Worm (Caenorhabditis elegans) whole organism, L3 larva: ENCODE measurements around the gene srg-2.

ENCODE experiments used
- ceh-28 ChIP-seq: fragments of 150-350 bp; optimal IDR thresholded peaks from 2 replicates; lab custom pipeline; 2014; ENCODE audit warnings: missing biosample characterization, missing genetic modification reagents, missing genetic modification characterization
- ceh-82 ChIP-seq: fragments of 150-350 bp; optimal IDR thresholded peaks from 2 replicates; lab custom pipeline; 2014; ENCODE audit warnings: missing biosample characterization, missing genetic modification characterization
- elt-3 ChIP-seq, 3 experiments: fragments of 150-350 bp in 1 of 3; sonication (generic microtip) in 2 of 3; optimal IDR thresholded peaks; 2 replicates in 2 of 3; 4 replicates in 1 of 3; lab custom pipeline; 2014 to 2017; ENCODE audit warnings: missing biosample characterization in 3 of 3, missing genetic modification characterization in 3 of 3
- fos-1 ChIP-seq: fragments of 150-350 bp; optimal IDR thresholded peaks from 2 replicates; lab custom pipeline; 2014; ENCODE audit warnings: missing biosample characterization, missing genetic modification characterization
- mdl-1 ChIP-seq: fragments of 150-350 bp; optimal IDR thresholded peaks from 2 replicates; lab custom pipeline; 2014; ENCODE audit warnings: missing biosample characterization, missing genetic modification characterization
- nhr-237 ChIP-seq: fragments of 150-350 bp; optimal IDR thresholded peaks from 2 replicates; lab custom pipeline; 2014; ENCODE audit warnings: missing biosample characterization, missing genetic modification characterization
- nhr-77 ChIP-seq: fragments of 150-350 bp; optimal IDR thresholded peaks from 2 replicates; lab custom pipeline; 2014; ENCODE audit warnings: missing biosample characterization, missing genetic modification characterization
- pha-4 ChIP-seq: fragments of 150-350 bp; optimal IDR thresholded peaks from 2 replicates; lab custom pipeline; 2014; ENCODE audit warnings: missing biosample characterization, missing genetic modification reagents, missing genetic modification characterization
- snpc-4 ChIP-seq: fragments of 150-350 bp; optimal IDR thresholded peaks from 2 replicates; lab custom pipeline; 2014; ENCODE audit warnings: missing biosample characterization, missing genetic modification characterization

ce11 chrIII:6309066-6309465 is 49.1 kb upstream of the srg-2 start, which contains the start of gene gar-2:
- no peak for TF ChIP-seq ceh-82 (tag; lab: Kevin White, UChicago)
- TF ChIP-seq mdl-1 (tag; lab: Kevin White, UChicago) = no peak
- no peak for TF ChIP-seq elt-3 (tag; optimal IDR thresholded peaks at IDR 0.05; lab: Kevin White, UChicago)
- TF ChIP-seq ceh-28 (tag; lab: Kevin White, UChicago) = no peak
- no peak for TF ChIP-seq nhr-77 (tag; lab: Kevin White, UChicago)
- TF ChIP-seq snpc-4 (tag; lab: Kevin White, UChicago) = no peak
- TF ChIP-seq fos-1 (tag; lab: Kevin White, UChicago) = no peak
- no peak for TF ChIP-seq pha-4 (tag; lab: Kevin White, UChicago)
- no peak for TF ChIP-seq nhr-237 (tag; lab: Kevin White, UChicago)
